Worm (Caenorhabditis elegans) whole organism, early embryonic: Measurements from ENCODE around the gene rcat-1.
A peak's percentile ranks its signal among the peaks of the same experiment; 100 is the strongest.

Experiments
- B0310.2 ChIP-seq: sonication (generic microtip); optimal IDR thresholded peaks from 2 replicates; lab custom pipeline; 2016; ENCODE audit warnings: mild to moderate bottlenecking, missing genetic modification characterization, missing compliant biosample characterization
- F13C5.2 ChIP-seq: sonication (generic microtip); optimal IDR thresholded peaks from 2 replicates; lab custom pipeline; 2017; ENCODE audit warnings: mild to moderate bottlenecking, missing genetic modification characterization, inconsistent platforms, missing compliant biosample characterization
- aly-1 ChIP-seq: sonication (generic microtip); optimal IDR thresholded peaks from 2 replicates; lab custom pipeline; 2016; ENCODE audit warnings: missing genetic modification characterization, missing compliant biosample characterization
- ama-1 ChIP-seq: fragments of 150-350 bp; optimal IDR thresholded peaks from 2 replicates; lab custom pipeline; 2014
- ceh-13 ChIP-seq: fragments of 200-800 bp; sonication (Bioruptor generic); optimal IDR thresholded peaks from 2 replicates; lab custom pipeline; 2018; ENCODE audit warnings: mild to moderate bottlenecking, missing genetic modification characterization, missing compliant biosample characterization
- ceh-36 ChIP-seq: sonication (generic microtip); optimal IDR thresholded peaks from 2 replicates; lab custom pipeline; 2016; ENCODE audit warnings: missing genetic modification characterization, inconsistent platforms, missing compliant biosample characterization
- ets-7 ChIP-seq: sonication (generic microtip); optimal IDR thresholded peaks from 2 replicates; lab custom pipeline; 2016; ENCODE audit warnings: missing genotype, missing genetic modification characterization, missing compliant biosample characterization
- flt-1 ChIP-seq: fragments of 200-800 bp; sonication (Bioruptor generic); IDR thresholded peaks from 2 replicates; pipeline ENCODE4 v1.3.6; 2022; ENCODE audit warnings: missing genetic modification characterization, missing compliant biosample characterization
- hmbx-1 ChIP-seq: sonication (generic microtip); optimal IDR thresholded peaks from 2 replicates; lab custom pipeline; 2016; ENCODE audit warnings: mild to moderate bottlenecking, missing genetic modification characterization, missing compliant biosample characterization
- hmg-4 ChIP-seq: fragments of 200-800 bp; sonication (Bioruptor generic); optimal IDR thresholded peaks from 2 replicates; lab custom pipeline; 2018; ENCODE audit warnings: mild to moderate bottlenecking, missing genetic modification characterization, missing compliant biosample characterization
- hnd-1 ChIP-seq: sonication (generic microtip); optimal IDR thresholded peaks from 2 replicates; lab custom pipeline; 2016; ENCODE audit warnings: missing genetic modification characterization, missing compliant biosample characterization
- pes-1 ChIP-seq: fragments of 200-800 bp; sonication (Bioruptor generic); IDR thresholded peaks from 2 replicates; pipeline ENCODE4 v1.3.6; 2022; ENCODE audit warnings: missing genetic modification reagents, missing genetic modification characterization, missing compliant biosample characterization
- scrt-1 ChIP-seq: fragments of 200-800 bp; sonication (Bioruptor generic); IDR thresholded peaks from 2 replicates; pipeline ENCODE4 v1.3.6; 2022; ENCODE audit warnings: missing genetic modification characterization, missing compliant biosample characterization
- sea-1 ChIP-seq: fragments of 200-800 bp; sonication (Bioruptor generic); conservative IDR thresholded peaks from 2 replicates; pipeline ENCODE4 v1.3.6; 2022; ENCODE audit warnings: missing genetic modification characterization, missing compliant biosample characterization
- tbx-11 ChIP-seq: fragments of 200-800 bp; sonication (Bioruptor generic); IDR thresholded peaks from 2 replicates; pipeline ENCODE4 v1.3.6; 2022; ENCODE audit warnings: missing genetic modification characterization, missing compliant biosample characterization
- tbx-37 ChIP-seq: fragments of 200-800 bp; sonication (Bioruptor generic); conservative IDR thresholded peaks from 2 replicates; pipeline ENCODE4 v1.3.6; 2022; ENCODE audit warnings: missing genetic modification reagents, missing genetic modification characterization, missing compliant biosample characterization
- tra-4 ChIP-seq: sonication (generic microtip); optimal IDR thresholded peaks from 2 replicates; lab custom pipeline; 2017; ENCODE audit warnings: missing genetic modification characterization, missing compliant biosample characterization

Gene rcat-1

ce11 chrIV:264182-264709, 9.0 kb upstream of the rcat-1 start, which contains the start of gene pat-6:
Gene pat-6, minus strand, starts transcription at chrIV:264232.
- TF ChIP-seq scrt-1 (GFP tag; lab: Robert Waterston, UW) (no peak), aly-1 (tag; lab: Kevin White, UChicago) (no peak), tra-4 (tag; lab: Kevin White, UChicago) (no peak), ets-7 (tag; lab: Kevin White, UChicago) (no peak), F13C5.2 (tag; lab: Kevin White, UChicago) (no peak), B0310.2 (tag; lab: Kevin White, UChicago) (no peak), pes-1 (GFP tag; lab: Robert Waterston, UW) (no peak), ceh-36 (tag; lab: Kevin White, UChicago) (no peak)

DNA sequence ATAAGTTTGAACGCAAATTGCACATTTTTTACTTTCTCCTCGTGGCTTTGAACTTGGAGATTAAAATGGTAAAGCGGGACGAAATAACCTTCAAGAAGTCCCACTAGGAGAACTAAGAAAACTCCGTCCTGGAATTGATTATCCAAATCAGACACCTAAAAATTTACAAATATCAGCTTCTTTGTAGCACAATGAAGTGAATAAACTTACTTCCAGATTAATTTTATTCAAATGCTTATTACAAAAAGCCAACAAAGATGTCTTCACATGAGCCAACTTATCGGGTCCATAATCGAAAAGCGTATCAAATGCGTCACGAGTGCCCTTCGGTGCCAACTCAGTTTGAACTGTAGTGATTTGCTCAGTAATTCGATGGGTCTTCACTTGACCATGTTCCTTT, 7.2 kb upstream of the rcat-1 start:
- no peak for TF ChIP-seq B0310.2 (tag; lab: Kevin White, UChicago)
- no peak for TF ChIP-seq ets-7 (tag; lab: Kevin White, UChicago)
- no peak for TF ChIP-seq ama-1 (lab: Kevin White, UChicago)
- no peak for TF ChIP-seq aly-1 (tag; lab: Kevin White, UChicago)

DNA sequence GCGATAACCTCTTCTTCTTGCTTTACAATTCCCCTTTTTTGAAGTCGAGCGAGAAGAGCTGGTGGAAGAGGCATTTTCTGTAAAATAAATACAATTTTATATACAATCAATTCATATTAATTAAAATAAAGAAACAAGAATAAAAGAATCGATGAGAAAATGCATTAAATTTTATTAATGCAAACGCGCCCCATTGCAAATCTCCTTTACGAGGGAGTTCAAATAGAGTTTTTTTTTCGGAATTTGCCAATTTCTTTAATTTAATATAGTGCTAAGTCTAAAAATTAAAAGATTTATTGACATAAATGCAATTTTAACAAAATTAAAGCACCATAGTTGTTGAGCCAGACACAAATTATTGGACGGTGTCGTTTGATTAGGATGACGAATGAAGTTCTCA, 6.4 kb upstream of the rcat-1 start, which contains the start of gene pqbp-1.1:
Gene pqbp-1.1 (minus strand): TSS at position 77 of the 400 bp plus-strand sequence.
- 0 out of 2 replicates have a peak, but pooled peaks have one; percentile 48 for TF ChIP-seq sea-1 (GFP tag; lab: Robert Waterston, UW)
- TF ChIP-seq F13C5.2 (tag; lab: Kevin White, UChicago) = peak; percentile 39
- TF ChIP-seq scrt-1 (GFP tag; lab: Robert Waterston, UW) = no peak

DNA sequence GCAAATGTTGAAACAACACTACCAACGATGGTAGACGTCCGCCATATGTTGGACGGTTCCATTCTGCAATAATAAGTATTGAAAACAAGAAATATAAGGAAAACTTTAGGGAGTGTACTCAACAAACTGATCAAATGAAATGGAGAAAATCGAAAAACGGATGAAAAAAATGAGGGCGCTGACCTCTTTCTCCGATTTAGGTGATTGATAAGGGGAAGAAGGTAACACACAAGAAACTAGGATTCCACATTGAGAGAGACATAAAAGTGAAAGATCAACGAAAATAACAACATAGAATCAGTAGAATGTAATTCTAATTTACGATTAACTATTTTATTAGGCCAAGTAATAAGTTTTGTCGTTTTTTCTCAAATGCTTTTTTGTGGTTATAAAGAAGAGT, 3.9 kb upstream of the rcat-1 start, which contains the start of gene dpy-9:
Gene dpy-9 (minus strand): TSS at position 63 of the 400 bp plus-strand sequence.
- TF ChIP-seq ceh-36 (tag; lab: Kevin White, UChicago) (no peak), tra-4 (tag; lab: Kevin White, UChicago) (no peak), B0310.2 (tag; lab: Kevin White, UChicago) (no peak), ets-7 (tag; lab: Kevin White, UChicago) (no peak), tbx-11 (GFP tag; lab: Robert Waterston, UW) (no peak), F13C5.2 (tag; lab: Kevin White, UChicago) (no peak), aly-1 (tag; lab: Kevin White, UChicago) (no peak)

- no peak for TF ChIP-seq tra-4 (tag; lab: Kevin White, UChicago)
- no peak for TF ChIP-seq B0310.2 (tag; lab: Kevin White, UChicago)
- TF ChIP-seq pes-1 (GFP tag; lab: Robert Waterston, UW) = no peak
- no peak for TF ChIP-seq hmg-4
- no peak for TF ChIP-seq sea-1 (GFP tag; lab: Robert Waterston, UW)
- TF ChIP-seq ama-1 (lab: Kevin White, UChicago) = no peak
- TF ChIP-seq hmbx-1 (tag; lab: Kevin White, UChicago) = no peak
- no peak for TF ChIP-seq flt-1 (GFP tag; lab: Robert Waterston, UW)
- no peak for TF ChIP-seq ets-7 (tag; lab: Kevin White, UChicago)
- TF ChIP-seq F13C5.2 (tag; lab: Kevin White, UChicago) = no peak
Measured at ce11 chrIV:258362-258761, 3.1 kb upstream of the rcat-1 start.

DNA sequence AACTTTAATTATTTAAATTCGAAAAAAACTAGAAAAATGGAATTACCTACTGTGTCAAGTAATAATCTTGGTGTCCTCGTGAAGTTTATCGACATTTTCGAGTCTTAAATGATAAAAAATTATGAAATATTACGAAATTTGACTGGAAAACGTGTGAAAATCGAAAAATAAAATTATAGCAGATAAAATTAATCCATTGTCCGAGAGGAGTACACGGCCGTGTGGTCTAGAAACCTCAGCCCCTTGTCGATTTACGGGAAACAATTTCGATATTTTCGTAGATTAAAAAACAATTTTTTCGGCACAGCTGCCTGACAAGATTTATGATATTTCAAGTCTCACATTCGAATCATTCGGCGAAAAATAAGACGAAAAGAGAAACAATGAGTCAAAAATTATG, 1.9 kb upstream of the rcat-1 start, which contains the start of gene R02D3.8:
Gene R02D3.8 (minus strand): TSS at position 109 of the 400 bp plus-strand sequence.
- no peak for TF ChIP-seq sea-1 (GFP tag; lab: Robert Waterston, UW)
- no peak for TF ChIP-seq tra-4 (tag; lab: Kevin White, UChicago)
- TF ChIP-seq F13C5.2 (tag; lab: Kevin White, UChicago) = no peak
- no peak for TF ChIP-seq aly-1 (tag; lab: Kevin White, UChicago)
- TF ChIP-seq hmbx-1 (tag; lab: Kevin White, UChicago) = no peak
- TF ChIP-seq ets-7 (tag; lab: Kevin White, UChicago) = no peak

- TF ChIP-seq ceh-13 (no peak), scrt-1 (GFP tag; lab: Robert Waterston, UW) (no peak), tbx-11 (GFP tag; lab: Robert Waterston, UW) (no peak), B0310.2 (tag; lab: Kevin White, UChicago) (no peak), sea-1 (GFP tag; lab: Robert Waterston, UW) (no peak), flt-1 (GFP tag; lab: Robert Waterston, UW) (no peak), hmbx-1 (tag; lab: Kevin White, UChicago) (no peak), aly-1 (tag; lab: Kevin White, UChicago) (no peak), hnd-1 (tag; lab: Kevin White, UChicago) (no peak), ets-7 (tag; lab: Kevin White, UChicago) (no peak), ama-1 (lab: Kevin White, UChicago) (no peak), ceh-36 (tag; lab: Kevin White, UChicago) (no peak), F13C5.2 (tag; lab: Kevin White, UChicago) (no peak), tbx-37 (GFP tag; lab: Robert Waterston, UW) (no peak)
Measured at ce11 chrIV:252454-252853, 2.8 kb downstream of the rcat-1 start, which contains the start of gene grl-19. Gene grl-19, minus strand, starts transcription at chrIV:252554.

DNA sequence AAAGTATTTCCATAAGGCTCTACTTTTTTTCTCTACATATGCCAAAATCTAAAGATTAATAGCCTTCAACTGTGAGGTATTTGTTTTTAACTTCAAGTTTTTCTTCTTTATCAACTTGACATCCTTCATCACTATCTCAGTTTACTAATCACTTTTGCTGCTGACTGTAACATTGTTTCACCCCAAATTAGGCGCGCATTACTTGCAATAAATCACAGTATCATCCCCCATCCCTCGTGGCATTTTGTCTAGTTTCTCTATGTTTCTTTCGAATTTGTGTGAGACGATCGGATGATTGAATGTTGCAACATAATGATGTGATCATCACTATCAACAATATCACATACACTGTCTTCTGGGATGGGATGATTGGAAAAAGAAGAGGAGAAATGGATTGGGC, 7.7 kb downstream of the rcat-1 start:
- TF ChIP-seq sea-1 (GFP tag; lab: Robert Waterston, UW) (no peak), ama-1 (lab: Kevin White, UChicago) (no peak), flt-1 (GFP tag; lab: Robert Waterston, UW) (no peak), hmg-4 (no peak), aly-1 (tag; lab: Kevin White, UChicago) (no peak), pes-1 (GFP tag; lab: Robert Waterston, UW) (no peak), ceh-36 (tag; lab: Kevin White, UChicago) (no peak), tra-4 (tag; lab: Kevin White, UChicago) (no peak), hnd-1 (tag; lab: Kevin White, UChicago) (no peak), ets-7 (tag; lab: Kevin White, UChicago) (no peak), tbx-37 (GFP tag; lab: Robert Waterston, UW) (no peak), B0310.2 (tag; lab: Kevin White, UChicago) (no peak), tbx-11 (GFP tag; lab: Robert Waterston, UW) (no peak), ceh-13 (no peak), F13C5.2 (tag; lab: Kevin White, UChicago) (no peak), hmbx-1 (tag; lab: Kevin White, UChicago) (no peak), scrt-1 (GFP tag; lab: Robert Waterston, UW) (no peak)
